Worm (Caenorhabditis elegans): ENCODE measurements around the gene snr-4.

- TF ChIP-seq isw-1 (GFP tag; IDR thresholded peaks at IDR 0.05) (no peak), lsy-2 (tag; optimal IDR thresholded peaks at IDR 0.05) (no peak), nhr-76 (tag; optimal IDR thresholded peaks at IDR 0.05) (no peak), alr-1 (tag; optimal IDR thresholded peaks at IDR 0.05; ENCODE audit: borderline replicate concordance) (no peak), ama-1 (optimal IDR thresholded peaks at IDR 0.05) (no peak), unc-86 (tag; optimal IDR thresholded peaks at IDR 0.05) (no peak), ceh-82 (tag; optimal IDR thresholded peaks at IDR 0.05) (no peak)
Measured at ce11 chrV:11964723-11965122, 14.8 kb downstream of the snr-4 start, which contains the start of gene F58H1.7.
